Worm (Caenorhabditis elegans) whole organism, young adult: ENCODE data around the gene nipi-3.

Source experiments
- C06A6.2 ChIP-seq: fragments of 200-800 bp; sonication (Bioruptor generic); conservative IDR thresholded peaks from 2 replicates; pipeline ENCODE4 v1.3.6; 2022; ENCODE audit warnings: missing genetic modification characterization, missing compliant biosample characterization
- D2030.7 ChIP-seq: fragments of 200-800 bp; sonication (Bioruptor generic); IDR thresholded peaks from 2 replicates; pipeline ENCODE4 v1.3.6; 2022; ENCODE audit warnings: missing genetic modification reagents, missing genetic modification characterization, missing compliant biosample characterization
- Y53F4B.3 ChIP-seq: fragments of 200-800 bp; sonication (Bioruptor generic); IDR thresholded peaks from 2 replicates; pipeline ENCODE4 v1.3.6; 2022; ENCODE audit warnings: missing genetic modification reagents, missing genetic modification characterization, missing compliant biosample characterization
- Y95B8A.8 ChIP-seq: fragments of 200-800 bp; sonication (Bioruptor generic); IDR thresholded peaks from 2 replicates; pipeline ENCODE4 v1.3.6; 2022; ENCODE audit warnings: missing genetic modification reagents, missing genetic modification characterization, missing compliant biosample characterization
- athp-1 ChIP-seq: sonication (generic microtip); optimal IDR thresholded peaks from 2 replicates; lab custom pipeline; 2017; ENCODE audit warnings: mild to moderate bottlenecking, missing genetic modification characterization, missing compliant biosample characterization
- attf-6 ChIP-seq: fragments of 200-800 bp; sonication (Bioruptor generic); IDR thresholded peaks from 2 replicates; pipeline ENCODE4 v1.3.6; 2022; ENCODE audit warnings: missing genetic modification reagents, missing genetic modification characterization, missing compliant biosample characterization
- bed-2 ChIP-seq: fragments of 200-800 bp; sonication (Bioruptor generic); IDR thresholded peaks from 2 replicates; pipeline ENCODE4 v1.3.6; 2022; ENCODE audit warnings: missing genetic modification reagents, missing genetic modification characterization, missing compliant biosample characterization
- cebp-1 ChIP-seq, 2 experiments: fragments of 200-800 bp in 1 of 2; sonication (Bioruptor generic) in 1 of 2; sonication (generic microtip) in 1 of 2; IDR thresholded peaks in 1 of 2; optimal IDR thresholded peaks in 1 of 2; 2 replicates each; pipeline versions ENCODE4 v1.3.6 to Lab custom; 2017 to 2022; ENCODE audit warnings: missing compliant biosample characterization in 2 of 2, missing genetic modification characterization in 2 of 2, mild to moderate bottlenecking in 1 of 2, missing genetic modification reagents in 1 of 2, moderate library complexity in 1 of 2
- ceh-27 ChIP-seq: fragments of 200-800 bp; sonication (Bioruptor generic); optimal IDR thresholded peaks from 2 replicates; lab custom pipeline; 2018; ENCODE audit warnings: mild to moderate bottlenecking, missing genetic modification characterization, moderate library complexity, missing compliant biosample characterization
- ceh-91 ChIP-seq: fragments of 200-800 bp; sonication (Bioruptor generic); IDR thresholded peaks from 2 replicates; pipeline ENCODE4 v1.3.6; 2022; ENCODE audit warnings: missing genetic modification reagents, missing genetic modification characterization, missing compliant biosample characterization
- egl-44 ChIP-seq: fragments of 200-800 bp; sonication (Bioruptor generic); IDR thresholded peaks from 2 replicates; pipeline ENCODE4 v1.3.6; 2022; ENCODE audit warnings: missing genetic modification reagents, missing genetic modification characterization, missing compliant biosample characterization
- fkh-3 ChIP-seq: sonication (generic microtip); optimal IDR thresholded peaks from 2 replicates; lab custom pipeline; 2016; ENCODE audit warnings: mild to moderate bottlenecking, missing genetic modification characterization, missing compliant biosample characterization
- hrde-1 ChIP-seq: sonication (generic microtip); optimal IDR thresholded peaks from 2 replicates; lab custom pipeline; 2016; ENCODE audit warnings: missing genetic modification characterization, mild to moderate bottlenecking, missing compliant biosample characterization, moderate library complexity, missing genotype, missing genetic modification reagents, borderline replicate concordance
- let-607 ChIP-seq, 2 experiments: fragments of 200-800 bp in 1 of 2; sonication (Bioruptor generic) in 1 of 2; sonication (generic microtip) in 1 of 2; optimal IDR thresholded peaks; 2 replicates each; lab custom pipeline; 2016 to 2018; ENCODE audit warnings: mild to moderate bottlenecking in 2 of 2, missing compliant biosample characterization in 2 of 2, missing genetic modification characterization in 2 of 2, moderate library complexity in 2 of 2, missing genotype in 1 of 2
- madf-10 ChIP-seq: sonication (generic microtip); optimal IDR thresholded peaks from 2 replicates; lab custom pipeline; 2016; ENCODE audit warnings: mild to moderate bottlenecking, missing genetic modification characterization, missing compliant biosample characterization
- nhr-80 ChIP-seq: sonication (generic microtip); optimal IDR thresholded peaks from 2 replicates; lab custom pipeline; 2016; ENCODE audit warnings: missing genetic modification characterization, missing compliant biosample characterization
- pha-4 ChIP-seq: fragments of 150-350 bp; sonication (generic microtip); optimal IDR thresholded peaks from 2 replicates; lab custom pipeline; 2014; ENCODE audit warnings: missing biosample characterization, missing genetic modification reagents, missing genetic modification characterization
- rec-8 ChIP-seq, 2 experiments: sonication (generic microtip); optimal IDR thresholded peaks; 2 replicates each; lab custom pipeline; 2016; ENCODE audit warnings: mild to moderate bottlenecking in 2 of 2, missing genetic modification characterization in 2 of 2, missing genetic modification reagents in 2 of 2, missing genotype in 2 of 2, missing biosample characterization in 1 of 2, missing compliant biosample characterization in 1 of 2, moderate library complexity in 1 of 2
- snpc-1.1 ChIP-seq: sonication (generic microtip); optimal IDR thresholded peaks from 2 replicates; lab custom pipeline; 2017; ENCODE audit warnings: missing genetic modification characterization, mild to moderate bottlenecking, missing compliant biosample characterization, antibody characterized with exemption, moderate library complexity, missing genotype, missing genetic modification reagents; ENCODE audit not compliant: insufficient read depth
- snpc-3.4 ChIP-seq: sonication (generic microtip); optimal IDR thresholded peaks from 2 replicates; lab custom pipeline; 2017; ENCODE audit warnings: missing genetic modification characterization, mild to moderate bottlenecking, missing compliant biosample characterization, antibody characterized with exemption, moderate library complexity, missing genotype, missing genetic modification reagents
- snpc-4 ChIP-seq, 5 experiments: fragments of 150-350 bp in 1 of 5; sonication (generic microtip) in 4 of 5; optimal IDR thresholded peaks; 2 replicates each; lab custom pipeline; 2014 to 2018; ENCODE audit warnings: missing genetic modification characterization in 5 of 5, missing biosample characterization in 3 of 5, antibody characterized with exemption in 2 of 5, mild to moderate bottlenecking in 2 of 5, missing compliant biosample characterization in 2 of 5, missing genotype in 2 of 5, moderate library complexity in 2 of 5, missing genetic modification reagents in 1 of 5
- tbp1 ChIP-seq: fragments of 200-800 bp; sonication (Bioruptor generic); optimal IDR thresholded peaks from 2 replicates; lab custom pipeline; 2018; ENCODE audit warnings: mild to moderate bottlenecking, missing genetic modification characterization, missing compliant biosample characterization
- tlf-1 ChIP-seq: fragments of 200-800 bp; sonication (Bioruptor generic); optimal IDR thresholded peaks from 2 replicates; lab custom pipeline; 2018; ENCODE audit warnings: mild to moderate bottlenecking, missing genetic modification characterization, missing compliant biosample characterization
- unc-130 ChIP-seq: sonication (generic microtip); optimal IDR thresholded peaks from 2 replicates; lab custom pipeline; 2016; ENCODE audit warnings: missing genetic modification reagents, missing genetic modification characterization, missing compliant biosample characterization
- zfh-2 ChIP-seq: fragments of 200-800 bp; sonication (Bioruptor generic); conservative IDR thresholded peaks from 2 replicates; pipeline ENCODE4 v1.3.6; 2022; ENCODE audit warnings: missing genetic modification reagents, missing genetic modification characterization, missing compliant biosample characterization
- ztf-18 ChIP-seq: sonication (generic microtip); optimal IDR thresholded peaks from 2 replicates; lab custom pipeline; 2016; ENCODE audit warnings: missing genotype, mild to moderate bottlenecking, missing genetic modification characterization, missing compliant biosample characterization
- ztf-6 ChIP-seq: fragments of 200-800 bp; sonication (Bioruptor generic); IDR thresholded peaks from 2 replicates; pipeline ENCODE4 v1.3.6; 2022; ENCODE audit warnings: missing genetic modification reagents, missing genetic modification characterization, missing compliant biosample characterization

Gene nipi-3

DNA sequence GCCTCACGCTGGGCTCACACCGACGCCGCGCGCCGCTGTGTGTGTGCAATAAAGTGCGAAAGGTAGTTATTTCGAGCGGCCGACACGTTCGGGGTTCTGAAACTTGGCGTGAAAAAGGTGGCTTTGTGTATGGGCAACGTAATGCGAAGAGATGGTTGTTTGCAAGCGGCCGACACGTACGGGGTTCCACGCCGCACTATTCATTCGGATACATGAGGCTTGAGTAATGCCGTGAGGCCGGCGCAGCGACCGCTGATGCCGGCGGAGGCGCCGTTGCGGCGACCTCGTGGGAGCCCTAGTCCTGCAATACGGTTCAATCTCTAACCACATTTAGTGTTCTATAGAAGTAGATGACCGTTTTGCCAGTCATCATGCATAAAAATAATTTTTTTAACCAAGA, 13.8 kb upstream of the nipi-3 start:
- 0 out of 2 replicates have a peak, but pooled peaks have one; percentile 20 for TF ChIP-seq D2030.7 (GFP tag; lab: Robert Waterston, UW)
- no peak for TF ChIP-seq tlf-1 (GFP tag; lab: Kevin White, UChicago)
- no peak for TF ChIP-seq unc-130 (GFP tag; lab: Kevin White, UChicago)
- TF ChIP-seq zfh-2 (GFP tag; lab: Robert Waterston, UW): peak; percentile 83
- TF ChIP-seq snpc-4 (GFP tag; optimal IDR thresholded peaks at IDR 0.05; lab: Kevin White, UChicago): no peak
- peak in 2 of 4 experiments; percentile 7 to 36 for TF ChIP-seq snpc-4 (tag; optimal IDR thresholded peaks at IDR 0.05; lab: Kevin White, UChicago)
- TF ChIP-seq ztf-18 (tag; lab: Kevin White, UChicago): no peak
- TF ChIP-seq bed-2: no peak
- TF ChIP-seq hrde-1 (tag; lab: Kevin White, UChicago): no peak

DNA sequence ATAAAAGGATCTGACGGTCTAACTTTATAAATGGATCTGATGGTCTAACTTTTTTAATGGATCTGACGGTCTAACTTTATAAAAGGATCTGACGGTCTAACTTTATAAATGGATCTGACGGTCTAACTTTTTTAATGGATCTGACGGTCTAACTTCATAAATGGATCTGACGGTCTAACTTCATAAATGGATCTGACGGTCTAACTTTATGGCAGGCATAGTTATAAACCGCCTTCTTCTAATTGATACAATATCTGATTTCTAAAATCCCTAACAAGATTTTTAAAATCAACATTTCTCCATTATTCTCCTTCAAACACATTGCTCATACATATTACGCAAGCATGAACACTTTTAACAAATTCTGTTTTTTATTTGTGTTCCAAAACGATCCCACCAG, 10.7 kb upstream of the nipi-3 start, which contains the start of gene K09A9.8:
TSS of gene K09A9.8 (minus strand) at position 101 of the 400 bp plus-strand sequence.
- no peak for TF ChIP-seq madf-10 (tag; lab: Kevin White, UChicago)
- TF ChIP-seq, all 124 proteins: peak for 0

DNA sequence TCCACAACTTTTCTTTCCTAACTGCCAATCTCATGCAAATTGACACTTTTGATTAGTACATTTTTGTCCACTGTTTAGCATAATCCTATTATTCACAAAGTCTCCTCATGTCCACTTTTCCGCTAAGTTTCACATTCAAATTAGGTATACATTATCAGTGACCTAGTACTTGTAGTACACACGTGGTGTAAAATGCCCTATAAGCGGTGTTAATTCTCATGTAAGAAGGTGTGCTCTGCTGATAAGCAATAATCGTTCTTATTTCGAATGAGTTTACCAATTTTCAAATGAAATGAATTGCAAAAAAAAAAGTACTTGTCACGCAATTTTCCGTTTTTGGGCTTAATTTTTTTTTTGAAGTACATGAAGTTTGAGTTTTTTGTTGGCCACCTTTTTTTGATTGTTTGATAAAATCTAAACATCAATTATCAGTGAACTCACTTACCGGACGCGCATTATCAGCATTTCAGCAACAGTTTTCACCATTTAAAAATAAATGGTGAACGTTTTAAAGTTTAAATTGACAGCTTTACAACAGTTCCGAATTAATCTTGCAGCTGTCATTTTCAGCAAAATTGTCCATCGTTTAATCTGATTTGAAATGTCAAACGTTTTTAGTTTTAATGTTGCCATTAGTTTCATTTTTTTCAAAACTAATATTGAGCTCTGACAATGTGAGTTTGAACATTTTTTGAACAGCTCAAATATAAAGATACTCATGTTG, 8.9 kb upstream of the nipi-3 start:
- TF ChIP-seq snpc-3.4 (tag; lab: Kevin White, UChicago) (no peak), Y53F4B.3 (no peak), ceh-91 (GFP tag; lab: Robert Waterston, UW) (no peak), snpc-1.1 (tag; lab: Kevin White, UChicago) (no peak), nhr-80 (peak; percentile 81), ztf-18 (tag; lab: Kevin White, UChicago) (no peak), pha-4 (tag; lab: Kevin White, UChicago) (no peak), rec-8 (tag; optimal IDR thresholded peaks at IDR 0.05; lab: Kevin White, UChicago) (no peak), let-607 (tag; optimal IDR thresholded peaks at IDR 0.05; lab: Kevin White, UChicago) (peak; percentile 61 to 70), ceh-27 (GFP tag; lab: Kevin White, UChicago) (no peak), egl-44 (GFP tag; lab: Robert Waterston, UW) (no peak), cebp-1 (GFP tag; IDR thresholded peaks at IDR 0.05; lab: Robert Waterston, UW) (peak; percentile 20; the same call in 1 of the 2 replicates), cebp-1 (tag; optimal IDR thresholded peaks at IDR 0.05; lab: Kevin White, UChicago) (no peak), athp-1 (tag; lab: Kevin White, UChicago) (no peak), fkh-3 (tag; lab: Kevin White, UChicago) (no peak), ztf-6 (GFP tag; lab: Robert Waterston, UW) (no peak)

DNA sequence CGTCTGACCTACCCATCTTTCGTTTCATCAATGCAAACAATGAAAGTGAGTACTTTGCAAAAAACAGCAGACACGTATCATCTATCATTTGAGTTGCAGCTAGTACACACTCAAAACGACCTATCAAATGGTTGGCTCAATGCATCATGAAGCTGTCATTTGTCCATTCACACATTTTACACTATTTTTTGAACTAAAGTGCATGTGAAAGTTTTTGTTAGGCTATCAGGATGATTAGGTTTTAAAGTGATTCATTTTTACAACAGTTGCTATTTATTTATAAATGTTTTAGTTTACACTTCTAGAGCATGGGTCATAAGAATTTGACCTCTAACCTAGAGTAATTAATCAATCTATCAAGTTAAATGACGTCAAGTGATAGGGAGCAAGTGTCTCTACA, 7.8 kb upstream of the nipi-3 start:
- TF ChIP-seq tbp1: no peak
- TF ChIP-seq Y95B8A.8 (GFP tag; lab: Robert Waterston, UW): no peak
- TF ChIP-seq C06A6.2: no peak
- no peak for TF ChIP-seq hrde-1 (tag; lab: Kevin White, UChicago)
- TF ChIP-seq ceh-27 (GFP tag; lab: Kevin White, UChicago): no peak
- TF ChIP-seq snpc-4 (GFP tag; optimal IDR thresholded peaks at IDR 0.05; lab: Kevin White, UChicago): no peak
- no peak for TF ChIP-seq snpc-4 (tag; optimal IDR thresholded peaks at IDR 0.05; lab: Kevin White, UChicago)
- TF ChIP-seq attf-6 (GFP tag; lab: Robert Waterston, UW): no peak
- TF ChIP-seq let-607 (tag; optimal IDR thresholded peaks at IDR 0.05; lab: Kevin White, UChicago): peak in 1 of 2 experiments; percentile 50
